Fruit fly (Drosophila melanogaster): Measurements from ENCODE around the gene CG32755.

DNA sequence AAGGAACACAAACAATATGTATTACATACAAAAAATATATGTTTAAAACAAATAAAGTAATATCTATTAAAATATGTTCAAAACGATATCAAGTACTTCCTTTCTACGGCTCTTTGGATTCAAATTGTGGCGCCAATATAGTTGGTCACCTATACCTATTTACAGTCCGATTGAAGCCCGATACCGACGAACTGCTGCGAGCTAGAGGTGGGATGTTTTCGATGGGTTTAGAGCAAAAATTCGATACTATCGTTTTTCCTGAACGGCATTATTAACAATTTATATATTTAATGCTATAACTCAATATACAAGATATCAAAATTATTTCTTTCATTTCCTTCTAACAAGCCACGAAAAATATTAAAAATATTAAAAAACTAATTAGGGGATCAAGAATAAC, 8.2 kb upstream of the CG32755 start:
- TF ChIP-seq CG8478 (optimal IDR thresholded peaks at IDR 0.05) (no peak), CTCF (optimal IDR thresholded peaks at IDR 0.05) (no peak)
